Fruit fly (Drosophila melanogaster) whole organism, embryonic: Measurements from ENCODE around the gene Nf-YC.
A peak's percentile ranks its signal among the peaks of the same experiment; 100 is the strongest.

Experiments
- Antp ChIP-seq: fragments of 200-800 bp; sonication (Bioruptor generic); optimal IDR thresholded peaks from 3 replicates; lab custom pipeline; 2016; ENCODE audit warnings: missing biosample characterization, missing genetic modification characterization
- BEAF-32 ChIP-seq: fragments of 200-800 bp; sonication (Bioruptor generic); optimal IDR thresholded peaks from 3 replicates; lab custom pipeline; 2017; ENCODE audit warnings: missing biosample characterization, missing genetic modification characterization, mild to moderate bottlenecking, moderate library complexity, missing genetic modification reagents
- Bgb ChIP-seq: fragments of 200-800 bp; sonication (Bioruptor generic); IDR thresholded peaks from 2 replicates; pipeline ENCODE4 v1.3.6; 2022; ENCODE audit warnings: missing biosample characterization, missing genetic modification characterization; ENCODE audit not compliant: partially characterized antibody
- CG10565 ChIP-seq: fragments of 200-800 bp; sonication (Bioruptor generic); optimal IDR thresholded peaks from 3 replicates; lab custom pipeline; 2016; ENCODE audit warnings: missing biosample characterization, mild to moderate bottlenecking, missing genetic modification characterization
- CG13287 ChIP-seq: fragments of 200-800 bp; sonication (Bioruptor generic); IDR thresholded peaks from 2 replicates; pipeline ENCODE4 v1.3.6; 2022; ENCODE audit warnings: missing biosample characterization, missing genetic modification characterization; ENCODE audit not compliant: partially characterized antibody
- CG13894 ChIP-seq: fragments of 200-800 bp; sonication (Bioruptor generic); optimal IDR thresholded peaks from 3 replicates; lab custom pipeline; 2018; ENCODE audit warnings: missing biosample characterization, mild to moderate bottlenecking, missing genetic modification characterization, moderate library complexity
- CG14014 ChIP-seq: fragments of 200-800 bp; sonication (Bioruptor generic); IDR thresholded peaks from 2 replicates; pipeline ENCODE4 v1.3.6; 2022; ENCODE audit warnings: missing biosample characterization, missing genetic modification characterization
- CG14441 ChIP-seq: fragments of 200-800 bp; sonication (Bioruptor generic); IDR thresholded peaks from 2 replicates; pipeline ENCODE4 v1.3.6; 2022; ENCODE audit warnings: missing biosample characterization, missing genetic modification characterization
- CG15514 ChIP-seq: fragments of 200-800 bp; sonication (Bioruptor generic); optimal IDR thresholded peaks from 3 replicates; lab custom pipeline; 2017; ENCODE audit warnings: missing biosample characterization, missing genetic modification characterization, mild to moderate bottlenecking, moderate library complexity, missing genetic modification reagents
- CG16863 ChIP-seq: fragments of 200-800 bp; sonication (Bioruptor generic); optimal IDR thresholded peaks from 3 replicates; lab custom pipeline; 2016; ENCODE audit warnings: missing biosample characterization, missing genetic modification characterization
- CG30020 ChIP-seq: fragments of 200-800 bp; optimal IDR thresholded peaks from 2 replicates; lab custom pipeline; 2019; ENCODE audit warnings: missing biosample characterization, mild to moderate bottlenecking, missing genetic modification characterization, moderate library complexity
- CG32767 ChIP-seq: fragments of 200-800 bp; sonication (Bioruptor generic); IDR thresholded peaks from 2 replicates; pipeline ENCODE4 v1.3.6; 2022; ENCODE audit warnings: missing biosample characterization, missing genetic modification characterization
- CG32772 ChIP-seq: fragments of 200-800 bp; sonication (Bioruptor generic); IDR thresholded peaks from 2 replicates; pipeline ENCODE4 v1.3.6; 2022; ENCODE audit warnings: missing biosample characterization, missing genetic modification characterization
- CG3995 ChIP-seq: fragments of 200-800 bp; sonication (Bioruptor generic); optimal IDR thresholded peaks from 3 replicates; lab custom pipeline; 2016; ENCODE audit warnings: missing biosample characterization, missing genetic modification characterization
- CG4617 ChIP-seq: fragments of 200-800 bp; sonication (Bioruptor generic); optimal IDR thresholded peaks from 3 replicates; lab custom pipeline; 2016; ENCODE audit warnings: missing biosample characterization, missing genetic modification characterization, borderline replicate concordance
- CG6254 ChIP-seq: fragments of 200-800 bp; sonication (Bioruptor generic); optimal IDR thresholded peaks from 3 replicates; lab custom pipeline; 2017; ENCODE audit warnings: mild to moderate bottlenecking, missing biosample characterization, missing genetic modification reagents, missing genetic modification characterization
- CG9817 ChIP-seq: fragments of 200-800 bp; sonication (Bioruptor generic); optimal IDR thresholded peaks from 2 replicates; lab custom pipeline; 2018; ENCODE audit warnings: missing biosample characterization, mild to moderate bottlenecking, missing genetic modification characterization, moderate library complexity
- CkIIα-i1 ChIP-seq: fragments of 200-800 bp; sonication (Bioruptor generic); IDR thresholded peaks from 2 replicates; pipeline ENCODE4 v1.3.6; 2022; ENCODE audit warnings: missing biosample characterization, missing genetic modification characterization
- Deaf1 ChIP-seq: fragments of 200-800 bp; optimal IDR thresholded peaks from 3 replicates; lab custom pipeline; 2019; ENCODE audit warnings: missing biosample characterization, mild to moderate bottlenecking, missing genetic modification characterization, moderate library complexity
- Dip2 ChIP-seq: fragments of 200-800 bp; sonication (Bioruptor generic); IDR thresholded peaks from 2 replicates; pipeline ENCODE4 v1.3.6; 2022; ENCODE audit warnings: missing biosample characterization, missing genetic modification characterization
- Dp ChIP-seq: fragments of 200-800 bp; sonication (Bioruptor generic); optimal IDR thresholded peaks from 2 replicates; lab custom pipeline; 2018; ENCODE audit warnings: missing biosample characterization, mild to moderate bottlenecking, missing genetic modification characterization, moderate library complexity
- HmgZ ChIP-seq: fragments of 200-800 bp; sonication (Bioruptor generic); optimal IDR thresholded peaks from 2 replicates; lab custom pipeline; 2018; ENCODE audit warnings: missing biosample characterization, mild to moderate bottlenecking, missing genetic modification characterization
- Hr78 ChIP-seq, 2 experiments: fragments of 200-800 bp in 1 of 2; fragments of >200 bp in 1 of 2; sonication (Bioruptor generic) in 1 of 2; optimal IDR thresholded peaks; 2 replicates each; lab custom pipeline; 2017 to 2019; ENCODE audit warnings: missing biosample characterization in 2 of 2, missing genetic modification characterization in 2 of 2, mild to moderate bottlenecking in 1 of 2, moderate library complexity in 1 of 2
- Lhr ChIP-seq: fragments of 200-800 bp; sonication (Bioruptor generic); optimal IDR thresholded peaks from 3 replicates; lab custom pipeline; 2017; ENCODE audit warnings: mild to moderate bottlenecking, missing biosample characterization, missing genetic modification reagents, missing genetic modification characterization
- Spps ChIP-seq: fragments of 200-800 bp; sonication (Bioruptor generic); optimal IDR thresholded peaks from 2 replicates; lab custom pipeline; 2018; ENCODE audit warnings: missing biosample characterization, mild to moderate bottlenecking, missing genetic modification characterization
- Sry-δ ChIP-seq: fragments of 200-800 bp; sonication (Bioruptor generic); optimal IDR thresholded peaks from 2 replicates; lab custom pipeline; 2016; ENCODE audit warnings: missing biosample characterization, missing genetic modification characterization
- Vsx1 ChIP-seq: fragments of 200-800 bp; sonication (Bioruptor generic); optimal IDR thresholded peaks from 2 replicates; lab custom pipeline; 2017; ENCODE audit warnings: missing biosample characterization, mild to moderate bottlenecking, missing genetic modification characterization, missing genetic modification reagents
- abd-A ChIP-seq: fragments of 200-800 bp; sonication (Bioruptor generic); optimal IDR thresholded peaks from 3 replicates; lab custom pipeline; 2019; ENCODE audit warnings: missing biosample characterization, mild to moderate bottlenecking, missing genetic modification characterization, moderate library complexity
- ara ChIP-seq: fragments of 200-800 bp; sonication (Bioruptor generic); IDR thresholded peaks from 2 replicates; pipeline ENCODE4 v1.3.6; 2022; ENCODE audit warnings: missing biosample characterization, missing genetic modification characterization
- ase ChIP-seq: fragments of 200-800 bp; sonication (Bioruptor generic); IDR thresholded peaks from 3 replicates; pipeline ENCODE4 v1.3.6; 2022; ENCODE audit warnings: missing biosample characterization, missing genetic modification characterization
- ato ChIP-seq: fragments of 200-800 bp; sonication (Bioruptor generic); IDR thresholded peaks from 2 replicates; pipeline ENCODE4 v1.3.6; 2022; ENCODE audit warnings: missing biosample characterization, missing genetic modification characterization; ENCODE audit not compliant: partially characterized antibody
- chif ChIP-seq, 2 experiments: fragments of 200-800 bp; sonication (Bioruptor generic); optimal IDR thresholded peaks; 3 replicates each; lab custom pipeline; 2016; ENCODE audit warnings: missing biosample characterization in 2 of 2, missing genetic modification characterization in 2 of 2
- dpn ChIP-seq, 2 experiments: fragments of 200-800 bp; sonication (Bioruptor generic); optimal IDR thresholded peaks; 3 replicates each; lab custom pipeline; 2016; ENCODE audit warnings: missing biosample characterization in 2 of 2, missing genetic modification characterization in 2 of 2
- en ChIP-seq: fragments of 200-800 bp; sonication (Bioruptor generic); optimal IDR thresholded peaks from 2 replicates; lab custom pipeline; 2016; ENCODE audit warnings: missing biosample characterization, missing genetic modification characterization
- eyg ChIP-seq: fragments of 200-800 bp; sonication (Bioruptor generic); optimal IDR thresholded peaks from 3 replicates; lab custom pipeline; 2016; ENCODE audit warnings: missing biosample characterization, missing genetic modification characterization
- ftz-f1 ChIP-seq: fragments of 200-800 bp; sonication (Bioruptor generic); optimal IDR thresholded peaks from 2 replicates; lab custom pipeline; 2016; ENCODE audit warnings: missing biosample characterization, missing genetic modification characterization
- gsb ChIP-seq: fragments of 200-800 bp; sonication (Bioruptor generic); IDR thresholded peaks from 2 replicates; pipeline ENCODE4 v1.3.6; 2022; ENCODE audit warnings: missing biosample characterization, missing genetic modification characterization
- mam ChIP-seq: fragments of 200-800 bp; sonication (Bioruptor generic); optimal IDR thresholded peaks from 3 replicates; lab custom pipeline; 2016; ENCODE audit warnings: missing biosample characterization, missing genetic modification characterization
- mirr ChIP-seq: fragments of 200-800 bp; sonication (Bioruptor generic); optimal IDR thresholded peaks from 3 replicates; lab custom pipeline; 2018; ENCODE audit warnings: missing biosample characterization, mild to moderate bottlenecking, missing genetic modification characterization
- nau ChIP-seq: fragments of 200-800 bp; sonication (Bioruptor generic); optimal IDR thresholded peaks from 3 replicates; lab custom pipeline; 2017; ENCODE audit warnings: missing biosample characterization, mild to moderate bottlenecking, missing genetic modification characterization, missing genetic modification reagents
- pan ChIP-seq, 4 experiments: fragments of >200 bp in 3 of 4; fragments of 200-800 bp in 1 of 4; sonication (Bioruptor generic) in 1 of 4; optimal IDR thresholded peaks in 3 of 4; IDR thresholded peaks in 1 of 4; 2 replicates each; pipeline versions ENCODE4 v1.3.6 to Lab custom; 2017 to 2022; ENCODE audit warnings: missing biosample characterization in 2 of 4, missing genetic modification characterization in 2 of 4, mixed read lengths in 1 of 4
- pzg ChIP-seq: fragments of 200-800 bp; sonication (Bioruptor generic); optimal IDR thresholded peaks from 3 replicates; lab custom pipeline; 2018; ENCODE audit warnings: missing biosample characterization, mild to moderate bottlenecking, missing genetic modification characterization, moderate library complexity
- repo ChIP-seq: fragments of 200-800 bp; sonication (Bioruptor generic); optimal IDR thresholded peaks from 2 replicates; lab custom pipeline; 2016; ENCODE audit warnings: missing biosample characterization, missing genetic modification characterization
- row ChIP-seq: fragments of 200-800 bp; sonication (Bioruptor generic); IDR thresholded peaks from 3 replicates; pipeline ENCODE4 v1.3.6; 2022; ENCODE audit warnings: missing biosample characterization, missing genetic modification characterization
- slp2 ChIP-seq: fragments of 200-800 bp; sonication (Bioruptor generic); optimal IDR thresholded peaks from 2 replicates; lab custom pipeline; 2016; ENCODE audit warnings: missing biosample characterization, missing genetic modification characterization
- sob ChIP-seq: fragments of 200-800 bp; sonication (Bioruptor generic); IDR thresholded peaks from 2 replicates; pipeline ENCODE4 v1.3.6; 2022; ENCODE audit warnings: missing biosample characterization, missing genetic modification characterization
- stwl ChIP-seq: fragments of 200-800 bp; sonication (Bioruptor generic); optimal IDR thresholded peaks from 3 replicates; lab custom pipeline; 2018; ENCODE audit warnings: missing biosample characterization, mild to moderate bottlenecking, missing genetic modification characterization, moderate library complexity
- zfh1 ChIP-seq: fragments of 200-800 bp; sonication (Bioruptor generic); IDR thresholded peaks from 3 replicates; pipeline ENCODE4 v1.3.6; 2022; ENCODE audit warnings: missing biosample characterization, missing genetic modification characterization
- zfh2 ChIP-seq: fragments of 200-800 bp; sonication (Bioruptor generic); optimal IDR thresholded peaks from 2 replicates; lab custom pipeline; 2016; ENCODE audit warnings: missing biosample characterization, missing genetic modification characterization

The Nf-YC gene

dm6 chrX:6854563-6854962 lies 33.8 kb upstream of the Nf-YC start (continued):
- TF ChIP-seq BEAF-32 (GFP tag; lab: Kevin White, UChicago) (no peak), stwl (tag; lab: Kevin White, UChicago) (peak; percentile 1), HmgZ (tag; lab: Kevin White, UChicago) (peak; percentile 48), mirr (GFP tag; lab: Kevin White, UChicago) (no peak), abd-A (tag; lab: Kevin White, UChicago) (no peak), Vsx1 (GFP tag; lab: Kevin White, UChicago) (peak; percentile 65), CG16863 (peak; percentile 61), nau (GFP tag; lab: Kevin White, UChicago) (peak; percentile 73), CG30020 (peak; percentile 1), Dp (GFP tag; lab: Kevin White, UChicago) (no peak), CG32767 (GFP tag; lab: Robert Waterston, UW) (peak; percentile 48; the same call in 1 of the 2 replicates), CG6254 (GFP tag; lab: Kevin White, UChicago) (peak; percentile 67), Hr78 (GFP tag; optimal IDR thresholded peaks at IDR 0.05; lab: Kevin White, UChicago) (no peak), ato (no peak), repo (GFP tag; lab: Kevin White, UChicago) (peak; percentile 43), pzg (GFP tag; lab: Kevin White, UChicago) (no peak), sob (GFP tag; lab: Robert Waterston, UW) (peak; percentile 86), Dip2 (no peak), zfh1 (peak; percentile 84), mam (GFP tag; lab: Kevin White, UChicago) (peak; percentile 65), CG13287 (no peak), CG3995 (GFP tag; lab: Kevin White, UChicago) (peak; percentile 31), Sry-δ (GFP tag; lab: Kevin White, UChicago) (peak; percentile 8), zfh2 (GFP tag; lab: Kevin White, UChicago) (peak; percentile 43), CkIIα-i1 (no peak), slp2 (GFP tag; lab: Kevin White, UChicago) (peak; percentile 47), Lhr (GFP tag; lab: Kevin White, UChicago) (peak; percentile 36), pan (optimal IDR thresholded peaks at IDR 0.05; lab: Kevin White, UChicago) (no peak), pan (GFP tag; optimal IDR thresholded peaks at IDR 0.05 in 1 of 2, IDR thresholded peaks at IDR 0.05 in 1 of 2) (peak in 1 of 2 experiments; percentile 79), CG4617 (GFP tag; lab: Kevin White, UChicago) (peak; percentile 45), ara (peak; percentile 82), eyg (GFP tag; lab: Kevin White, UChicago) (peak; percentile 39), CG13894 (peak; percentile 41), CG10565 (GFP tag; lab: Kevin White, UChicago) (peak; percentile 28), row (GFP tag; lab: Robert Waterston, UW) (peak; percentile 91), Deaf1 (tag; lab: Kevin White, UChicago) (peak; percentile 49), ase (peak; percentile 63; the same call in 1 of the 3 replicates), en (GFP tag; lab: Kevin White, UChicago) (no peak), chif (GFP tag; optimal IDR thresholded peaks at IDR 0.05; lab: Kevin White, UChicago) (peak; percentile 38 to 60), Antp (GFP tag; lab: Kevin White, UChicago) (peak; percentile 59), dpn (GFP tag; optimal IDR thresholded peaks at IDR 0.05; lab: Kevin White, UChicago) (peak; percentile 63 to 73), CG32772 (peak; percentile 78), CG9817 (tag; lab: Kevin White, UChicago) (peak; percentile 69), gsb (peak; percentile 62), ftz-f1 (GFP tag; lab: Kevin White, UChicago) (no peak), CG14014 (GFP tag; lab: Robert Waterston, UW) (peak; percentile 62; the same call in 1 of the 2 replicates), CG14441 (GFP tag; lab: Robert Waterston, UW) (peak; percentile 81), CG15514 (GFP tag; lab: Kevin White, UChicago) (peak; percentile 79), Bgb (GFP tag; lab: Robert Waterston, UW) (no peak), Spps (peak; percentile 50)
